Fruit fly (Drosophila melanogaster) whole organism, embryonic: Measurements from ENCODE around the gene Obp99a.
A peak's percentile ranks its signal among the peaks of the same experiment; 100 is the strongest.

Experiments
- Atf6 ChIP-seq: fragments of 200-800 bp; sonication (Bioruptor generic); IDR thresholded peaks from 2 replicates; pipeline ENCODE4 v1.3.6; 2022; ENCODE audit warnings: missing biosample characterization, missing genetic modification characterization
- Blimp-1 ChIP-seq: fragments of 200-800 bp; sonication (Bioruptor generic); optimal IDR thresholded peaks from 3 replicates; lab custom pipeline; 2018; ENCODE audit warnings: missing biosample characterization, missing genetic modification characterization, mild to moderate bottlenecking, moderate library complexity, missing genetic modification reagents
- BtbVII ChIP-seq: fragments of 200-800 bp; sonication (Bioruptor generic); optimal IDR thresholded peaks from 3 replicates; lab custom pipeline; 2017; ENCODE audit warnings: missing biosample characterization, mild to moderate bottlenecking, missing genetic modification characterization
- C15 ChIP-seq: fragments of 200-800 bp; sonication (Bioruptor generic); IDR thresholded peaks from 3 replicates; pipeline ENCODE4 v1.3.6; 2022; ENCODE audit warnings: missing biosample characterization, missing genetic modification characterization
- CG10147 ChIP-seq: fragments of 200-800 bp; sonication (Bioruptor generic); optimal IDR thresholded peaks from 2 replicates; lab custom pipeline; 2019; ENCODE audit warnings: missing biosample characterization, mild to moderate bottlenecking, missing genetic modification characterization, moderate library complexity
- CG10274 ChIP-seq: fragments of 200-800 bp; sonication (Bioruptor generic); optimal IDR thresholded peaks from 3 replicates; lab custom pipeline; 2017; ENCODE audit warnings: missing biosample characterization, mild to moderate bottlenecking, missing genetic modification characterization
- CG10979 ChIP-seq: fragments of 200-800 bp; sonication (Bioruptor generic); optimal IDR thresholded peaks from 2 replicates; lab custom pipeline; 2018; ENCODE audit warnings: missing biosample characterization, mild to moderate bottlenecking, missing genetic modification characterization, moderate library complexity
- CG12071 ChIP-seq: fragments of 200-800 bp; sonication (Bioruptor generic); optimal IDR thresholded peaks from 3 replicates; lab custom pipeline; 2018; ENCODE audit warnings: missing biosample characterization, mild to moderate bottlenecking, missing genetic modification characterization
- CG13296 ChIP-seq: fragments of 200-800 bp; sonication (Bioruptor generic); optimal IDR thresholded peaks from 3 replicates; lab custom pipeline; 2018; ENCODE audit warnings: missing biosample characterization, mild to moderate bottlenecking, missing genetic modification characterization
- CG13894 ChIP-seq: fragments of 200-800 bp; sonication (Bioruptor generic); optimal IDR thresholded peaks from 3 replicates; lab custom pipeline; 2018; ENCODE audit warnings: missing biosample characterization, mild to moderate bottlenecking, missing genetic modification characterization, moderate library complexity
- CG14667 ChIP-seq: fragments of 200-800 bp; sonication (Bioruptor generic); IDR thresholded peaks from 2 replicates; pipeline ENCODE4 v1.3.6; 2022; ENCODE audit warnings: missing biosample characterization, missing genetic modification characterization
- CG15073 ChIP-seq: fragments of 200-800 bp; sonication (Bioruptor generic); optimal IDR thresholded peaks from 2 replicates; lab custom pipeline; 2016; ENCODE audit warnings: missing biosample characterization, missing genetic modification characterization
- CG1602 ChIP-seq: fragments of 200-800 bp; sonication (Bioruptor generic); optimal IDR thresholded peaks from 3 replicates; lab custom pipeline; 2016; ENCODE audit warnings: missing biosample characterization, missing genetic modification characterization
- CG1832 ChIP-seq: fragments of 200-800 bp; sonication (Bioruptor generic); optimal IDR thresholded peaks from 2 replicates; lab custom pipeline; 2017; ENCODE audit warnings: missing biosample characterization, mild to moderate bottlenecking, missing genetic modification characterization, inconsistent platforms
- CG5180 ChIP-seq: fragments of 200-800 bp; sonication (Bioruptor generic); optimal IDR thresholded peaks from 3 replicates; lab custom pipeline; 2017; ENCODE audit warnings: missing biosample characterization, missing genetic modification characterization, mild to moderate bottlenecking, moderate library complexity, missing genetic modification reagents
- CG7556 ChIP-seq: fragments of 200-800 bp; sonication (Bioruptor generic); optimal IDR thresholded peaks from 2 replicates; lab custom pipeline; 2017; ENCODE audit warnings: missing biosample characterization, mild to moderate bottlenecking, missing genetic modification characterization
- CG8281 ChIP-seq: fragments of 200-800 bp; sonication (Bioruptor generic); optimal IDR thresholded peaks from 2 replicates; lab custom pipeline; 2018; ENCODE audit warnings: missing biosample characterization, mild to moderate bottlenecking, missing genetic modification characterization, moderate library complexity
- CG8478 ChIP-seq: fragments of >200 bp; optimal IDR thresholded peaks from 2 replicates; lab custom pipeline; 2018
- CG9609 ChIP-seq: fragments of 200-800 bp; sonication (Bioruptor generic); optimal IDR thresholded peaks from 3 replicates; lab custom pipeline; 2016; ENCODE audit warnings: missing biosample characterization, missing genetic modification characterization
- Camta ChIP-seq: fragments of 200-800 bp; sonication (Bioruptor generic); optimal IDR thresholded peaks from 2 replicates; lab custom pipeline; 2016; ENCODE audit warnings: missing biosample characterization, missing genetic modification characterization
- CkIIα-i1 ChIP-seq: fragments of 200-800 bp; sonication (Bioruptor generic); IDR thresholded peaks from 2 replicates; pipeline ENCODE4 v1.3.6; 2022; ENCODE audit warnings: missing biosample characterization, missing genetic modification characterization
- Doc3 ChIP-seq: fragments of 200-800 bp; sonication (Bioruptor generic); IDR thresholded peaks from 3 replicates; pipeline ENCODE4 v1.3.6; 2022; ENCODE audit warnings: missing biosample characterization, missing genetic modification characterization; ENCODE audit not compliant: partially characterized antibody
- Gsc ChIP-seq: fragments of 200-800 bp; sonication (Bioruptor generic); IDR thresholded peaks from 2 replicates; pipeline ENCODE4 v1.3.6; 2022; ENCODE audit warnings: missing biosample characterization, missing genetic modification characterization
- Gug ChIP-seq: fragments of 200-800 bp; sonication (Bioruptor generic); IDR thresholded peaks from 4 replicates; pipeline ENCODE4 v1.3.6; 2022; ENCODE audit warnings: missing biosample characterization, missing genetic modification characterization
- HHEX ChIP-seq: fragments of 200-800 bp; sonication (Bioruptor generic); optimal IDR thresholded peaks from 3 replicates; lab custom pipeline; 2017; ENCODE audit warnings: missing biosample characterization, mild to moderate bottlenecking, missing genetic modification characterization, missing genetic modification reagents
- Hr78 ChIP-seq, 2 experiments: fragments of 200-800 bp in 1 of 2; fragments of >200 bp in 1 of 2; sonication (Bioruptor generic) in 1 of 2; optimal IDR thresholded peaks; 2 replicates each; lab custom pipeline; 2017 to 2019; ENCODE audit warnings: missing biosample characterization in 2 of 2, missing genetic modification characterization in 2 of 2, mild to moderate bottlenecking in 1 of 2, moderate library complexity in 1 of 2
- Mad ChIP-seq: fragments of 200-800 bp; sonication (Bioruptor generic); optimal IDR thresholded peaks from 2 replicates; lab custom pipeline; 2016; ENCODE audit warnings: missing biosample characterization, missing genetic modification characterization
- Scr ChIP-seq: fragments of 200-800 bp; sonication (Bioruptor generic); IDR thresholded peaks from 2 replicates; pipeline ENCODE4 v1.3.6; 2022; ENCODE audit warnings: missing biosample characterization, missing genetic modification characterization; ENCODE audit not compliant: partially characterized antibody
- Sox102F ChIP-seq: fragments of 200-800 bp; sonication (Bioruptor generic); optimal IDR thresholded peaks from 2 replicates; lab custom pipeline; 2018; ENCODE audit warnings: missing biosample characterization, mild to moderate bottlenecking, missing genetic modification characterization, moderate library complexity
- Tbp ChIP-seq: fragments of >200 bp; optimal IDR thresholded peaks from 2 replicates; lab custom pipeline; 2018; ENCODE audit warnings: missing biosample characterization, missing genetic modification characterization
- YL-1 ChIP-seq: fragments of 200-800 bp; sonication (Bioruptor generic); optimal IDR thresholded peaks from 3 replicates; lab custom pipeline; 2017; ENCODE audit warnings: missing biosample characterization, mild to moderate bottlenecking, missing genetic modification characterization
- ap ChIP-seq: fragments of 200-800 bp; sonication (Bioruptor generic); IDR thresholded peaks from 2 replicates; pipeline ENCODE4 v1.3.6; 2022; ENCODE audit warnings: missing biosample characterization, missing genetic modification characterization
- bbx ChIP-seq: fragments of 200-800 bp; sonication (Bioruptor generic); IDR thresholded peaks from 2 replicates; pipeline ENCODE4 v1.3.6; 2022; ENCODE audit warnings: missing biosample characterization, missing genetic modification characterization; ENCODE audit not compliant: partially characterized antibody
- bcd ChIP-seq: fragments of 200-800 bp; sonication (Bioruptor generic); optimal IDR thresholded peaks from 2 replicates; lab custom pipeline; 2017; ENCODE audit warnings: missing biosample characterization, mild to moderate bottlenecking, missing genetic modification characterization
- cad ChIP-seq: fragments of >200 bp; optimal IDR thresholded peaks from 2 replicates; lab custom pipeline; 2017; ENCODE audit warnings: missing biosample characterization, missing genetic modification characterization
- chn ChIP-seq: fragments of 200-800 bp; sonication (Bioruptor generic); optimal IDR thresholded peaks from 2 replicates; lab custom pipeline; 2016; ENCODE audit warnings: missing biosample characterization, missing genetic modification characterization
- corto ChIP-seq: fragments of 200-800 bp; sonication (Bioruptor generic); optimal IDR thresholded peaks from 2 replicates; lab custom pipeline; 2016; ENCODE audit warnings: missing biosample characterization, mild to moderate bottlenecking, missing genetic modification characterization, moderate library complexity
- crol ChIP-seq: fragments of 200-800 bp; sonication (Bioruptor generic); IDR thresholded peaks from 2 replicates; pipeline ENCODE4 v1.3.6; 2022; ENCODE audit warnings: missing biosample characterization, missing genetic modification characterization
- dati ChIP-seq: fragments of 200-800 bp; sonication (Bioruptor generic); IDR thresholded peaks from 2 replicates; pipeline ENCODE4 v1.3.6; 2022; ENCODE audit warnings: missing biosample characterization, missing genetic modification characterization
- fd3F ChIP-seq: fragments of 200-800 bp; sonication (Bioruptor generic); optimal IDR thresholded peaks from 2 replicates; lab custom pipeline; 2018; ENCODE audit warnings: missing biosample characterization, mild to moderate bottlenecking, missing genetic modification characterization, moderate library complexity
- gcm ChIP-seq: fragments of 200-800 bp; sonication (Bioruptor generic); optimal IDR thresholded peaks from 2 replicates; lab custom pipeline; 2019; ENCODE audit warnings: missing biosample characterization, mild to moderate bottlenecking, missing genetic modification characterization, moderate library complexity
- knrl ChIP-seq: fragments of 200-800 bp; sonication (Bioruptor generic); IDR thresholded peaks from 3 replicates; pipeline ENCODE4 v1.3.6; 2022; ENCODE audit warnings: missing biosample characterization, missing genetic modification characterization; ENCODE audit not compliant: partially characterized antibody
- maf-S ChIP-seq: fragments of 200-800 bp; sonication (Bioruptor generic); optimal IDR thresholded peaks from 2 replicates; lab custom pipeline; 2016; ENCODE audit warnings: missing biosample characterization, missing genetic modification characterization
- pho ChIP-seq: fragments of 200-800 bp; sonication (Bioruptor generic); optimal IDR thresholded peaks from 2 replicates; lab custom pipeline; 2016; ENCODE audit warnings: missing biosample characterization, missing genetic modification characterization
- pnt ChIP-seq: fragments of 200-800 bp; sonication (Bioruptor generic); optimal IDR thresholded peaks from 3 replicates; lab custom pipeline; 2016; ENCODE audit warnings: missing biosample characterization, missing genetic modification characterization
- sens ChIP-seq: fragments of 200-800 bp; sonication (Bioruptor generic); peaks from one replicate; lab custom pipeline; 2016; ENCODE audit warnings: missing biosample characterization, missing genetic modification characterization
- seq ChIP-seq: fragments of 200-800 bp; sonication (Bioruptor generic); IDR thresholded peaks from 2 replicates; pipeline ENCODE4 v1.3.6; 2022; ENCODE audit warnings: missing biosample characterization, missing genetic modification characterization
- tap ChIP-seq: fragments of 200-800 bp; optimal IDR thresholded peaks from 3 replicates; lab custom pipeline; 2019; ENCODE audit warnings: missing biosample characterization, mild to moderate bottlenecking, missing genetic modification characterization, moderate library complexity
- tx ChIP-seq: fragments of 200-800 bp; sonication (Bioruptor generic); optimal IDR thresholded peaks from 2 replicates; lab custom pipeline; 2016; ENCODE audit warnings: missing biosample characterization, missing genetic modification characterization
- vnd ChIP-seq: fragments of 200-800 bp; sonication (Bioruptor generic); IDR thresholded peaks from 3 replicates; pipeline ENCODE4 v1.3.6; 2022; ENCODE audit warnings: missing biosample characterization, missing genetic modification characterization; ENCODE audit not compliant: partially characterized antibody
- vvl ChIP-seq: fragments of 200-800 bp; sonication (Bioruptor generic); IDR thresholded peaks from 2 replicates; pipeline ENCODE4 v1.3.6; 2022; ENCODE audit warnings: missing biosample characterization, missing genetic modification characterization

The Obp99a gene

DNA sequence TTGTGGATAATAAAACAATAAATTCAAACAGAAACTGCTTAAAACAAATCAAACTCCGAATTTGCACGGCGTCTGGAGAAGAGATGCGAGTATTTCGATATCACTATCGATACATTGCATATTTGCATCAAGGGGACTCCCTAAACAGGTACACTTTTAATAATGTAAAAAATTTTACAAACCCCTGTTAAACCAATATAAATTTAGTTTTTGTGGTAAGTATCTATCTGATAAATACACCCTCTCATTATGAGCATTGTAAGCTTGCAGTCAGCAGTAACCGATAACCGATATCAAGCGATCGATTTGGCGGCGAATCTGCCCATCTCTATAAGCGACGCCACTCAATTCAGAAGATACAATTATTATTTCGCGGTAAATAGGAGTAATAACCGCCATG is 3.9 kb downstream of the Obp99a start, which contains the start of the genes Bub3 and Cap-D2 (continued):
- TF ChIP-seq Tbp (GFP tag; lab: Kevin White, UChicago) (no peak), Blimp-1 (GFP tag; lab: Kevin White, UChicago) (peak; percentile 63), corto (GFP tag; lab: Kevin White, UChicago) (no peak), pho (GFP tag; lab: Kevin White, UChicago) (peak; percentile 77), CG15073 (GFP tag; lab: Kevin White, UChicago) (no peak), Doc3 (GFP tag; lab: Robert Waterston, UW) (peak; percentile 86), seq (GFP tag; lab: Robert Waterston, UW) (peak; percentile 58), CG1602 (GFP tag; lab: Kevin White, UChicago) (peak; percentile 74), C15 (no peak), sens (peak; percentile 98), bbx (peak; percentile 74), Gug (GFP tag; lab: Robert Waterston, UW) (peak; percentile 63; the same call in 3 of the 4 replicates), chn (peak; percentile 84), CG10979 (tag; lab: Kevin White, UChicago) (peak; percentile 67), Hr78 (GFP tag; optimal IDR thresholded peaks at IDR 0.05; lab: Kevin White, UChicago) (no peak), Atf6 (GFP tag; lab: Robert Waterston, UW) (peak; percentile 76), knrl (GFP tag; lab: Robert Waterston, UW) (peak; percentile 87), maf-S (GFP tag; lab: Kevin White, UChicago) (peak; percentile 60), CkIIα-i1 (GFP tag; lab: Robert Waterston, UW) (no peak), Scr (GFP tag; lab: Robert Waterston, UW) (peak; percentile 88), cad (GFP tag; lab: Kevin White, UChicago) (no peak), CG8478 (lab: Kevin White, UChicago) (no peak), CG1832 (GFP tag; lab: Kevin White, UChicago) (no peak), fd3F (GFP tag; lab: Kevin White, UChicago) (no peak), Mad (GFP tag; lab: Kevin White, UChicago) (peak; percentile 61), Gsc (GFP tag; lab: Robert Waterston, UW) (no peak), YL-1 (GFP tag; lab: Kevin White, UChicago) (peak; percentile 41), tap (peak; percentile 43), CG10274 (no peak), ap (peak; percentile 65; the same call in 1 of the 2 replicates), CG13296 (GFP tag; lab: Kevin White, UChicago) (no peak), crol (GFP tag; lab: Robert Waterston, UW) (no peak), CG5180 (GFP tag; lab: Kevin White, UChicago) (no peak), CG12071 (GFP tag; lab: Kevin White, UChicago) (no peak), HHEX (GFP tag; lab: Kevin White, UChicago) (peak; percentile 53), vnd (GFP tag; lab: Robert Waterston, UW) (peak; percentile 82), CG10147 (no peak), bcd (GFP tag; lab: Kevin White, UChicago) (peak; percentile 67), CG13894 (tag; lab: Kevin White, UChicago) (no peak), vvl (GFP tag; lab: Robert Waterston, UW) (peak; percentile 52; the same call in 1 of the 2 replicates), Camta (GFP tag; lab: Kevin White, UChicago) (peak; percentile 56), BtbVII (GFP tag; lab: Kevin White, UChicago) (no peak), CG9609 (GFP tag; lab: Kevin White, UChicago) (peak; percentile 63), CG7556 (GFP tag; lab: Kevin White, UChicago) (peak; percentile 40), gcm (peak; percentile 33), dati (0 out of 2 replicates have a peak, but pooled peaks have one; percentile 20), CG8281 (no peak), pnt (GFP tag; lab: Kevin White, UChicago) (peak; percentile 67), CG14667 (GFP tag; lab: Robert Waterston, UW) (peak; percentile 54), Sox102F (GFP tag; lab: Kevin White, UChicago) (peak; percentile 71), tx (GFP tag; lab: Kevin White, UChicago) (peak; percentile 64)
